Fruit fly (Drosophila melanogaster) whole organism, prepupa: ENCODE measurements around the gene Ppi1.

Experiments used
- CG15336 ChIP-seq: fragments of 200-800 bp; sonication (Bioruptor generic); IDR thresholded peaks from 2 replicates; pipeline ENCODE4 v1.3.6; 2022; ENCODE audit warnings: missing biosample characterization, missing genetic modification characterization
- CG6276 ChIP-seq: fragments of 200-800 bp; sonication (Bioruptor generic); optimal IDR thresholded peaks from 2 replicates; lab custom pipeline; 2017; ENCODE audit warnings: missing biosample characterization, mild to moderate bottlenecking, missing genetic modification characterization
- CG6808 ChIP-seq: fragments of 200-800 bp; sonication (Bioruptor generic); optimal IDR thresholded peaks from 3 replicates; lab custom pipeline; 2017; ENCODE audit warnings: missing biosample characterization, missing genetic modification characterization, mild to moderate bottlenecking, moderate library complexity, missing genetic modification reagents
- CG6854 ChIP-seq: fragments of 200-800 bp; sonication (Bioruptor generic); optimal IDR thresholded peaks from 2 replicates; lab custom pipeline; 2017; ENCODE audit warnings: missing biosample characterization, mild to moderate bottlenecking, missing genetic modification characterization
- Lpt ChIP-seq: fragments of 200-800 bp; sonication (Bioruptor generic); optimal IDR thresholded peaks from 3 replicates; lab custom pipeline; 2016; ENCODE audit warnings: missing biosample characterization, missing genetic modification characterization
- OdsH ChIP-seq: fragments of 200-800 bp; sonication (Bioruptor generic); optimal IDR thresholded peaks from 3 replicates; lab custom pipeline; 2016; ENCODE audit warnings: missing biosample characterization, missing genetic modification characterization

DNA sequence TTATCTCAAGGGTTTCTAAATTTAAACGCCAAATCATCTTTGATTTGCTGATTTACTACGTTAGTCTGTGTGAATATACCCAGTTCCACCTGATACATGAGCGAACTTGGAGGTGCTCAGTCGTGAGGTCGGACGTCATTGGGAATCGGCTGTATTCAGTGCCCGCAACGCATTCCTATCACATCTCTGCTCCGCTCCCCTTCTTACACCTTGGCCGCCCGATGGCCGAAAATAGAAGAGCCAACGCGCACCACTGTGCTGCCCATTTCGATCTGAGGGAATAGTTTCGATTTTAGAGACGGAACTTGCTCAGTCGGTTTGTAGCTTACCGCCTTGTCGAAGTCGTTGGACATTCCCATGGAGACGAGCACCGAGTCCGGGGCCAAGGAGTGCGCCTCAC is 47.4 kb upstream of the Ppi1 start:
- no peak for TF ChIP-seq CG15336 (GFP tag; lab: Robert Waterston, UW)
- TF ChIP-seq CG6276, result no peak
- no peak for TF ChIP-seq OdsH (GFP tag; lab: Kevin White, UChicago)
- no peak for TF ChIP-seq Lpt (GFP tag; lab: Kevin White, UChicago)
- TF ChIP-seq CG6854 (GFP tag; lab: Kevin White, UChicago), result no peak
- no peak for TF ChIP-seq CG6808 (GFP tag; lab: Kevin White, UChicago)
